Worm (Caenorhabditis elegans) whole organism, L1 larva: ENCODE results near the gene aco-2.

Experiments used
- C16A3.4 ChIP-seq: fragments of 150-350 bp; optimal IDR thresholded peaks from 2 replicates; lab custom pipeline; 2014; ENCODE audit warnings: missing biosample characterization, missing genetic modification characterization
- F16B12.6 ChIP-seq: fragments of 150-350 bp; optimal IDR thresholded peaks from 2 replicates; lab custom pipeline; 2014; ENCODE audit warnings: missing biosample characterization, missing genetic modification characterization
- Y116A8C.19 ChIP-seq: sonication (generic microtip); optimal IDR thresholded peaks from 2 replicates; lab custom pipeline; 2016; ENCODE audit warnings: missing compliant biosample characterization, missing genetic modification characterization, borderline replicate concordance
- alr-1 ChIP-seq: fragments of 200-800 bp; sonication (Bioruptor generic); optimal IDR thresholded peaks from 2 replicates; lab custom pipeline; 2018; ENCODE audit warnings: borderline replicate concordance, mild to moderate bottlenecking, missing genetic modification characterization, missing compliant biosample characterization
- aly-2 ChIP-seq: fragments of 150-350 bp; optimal IDR thresholded peaks from 2 replicates; lab custom pipeline; 2014; ENCODE audit warnings: missing biosample characterization, missing genetic modification characterization
- ama-1 ChIP-seq: fragments of 150-350 bp; optimal IDR thresholded peaks from 2 replicates; lab custom pipeline; 2014
- ceh-8 ChIP-seq: fragments of 200-800 bp; sonication (Bioruptor generic); optimal IDR thresholded peaks from 2 replicates; lab custom pipeline; 2018; ENCODE audit warnings: mild to moderate bottlenecking, missing genetic modification characterization, moderate library complexity, missing compliant biosample characterization
- ceh-88 ChIP-seq: fragments of 200-800 bp; sonication (Bioruptor generic); IDR thresholded peaks from 2 replicates; pipeline ENCODE4 v1.3.6; 2022; ENCODE audit warnings: missing genetic modification characterization, missing compliant biosample characterization
- ces-1 ChIP-seq: fragments of 150-350 bp; optimal IDR thresholded peaks from 2 replicates; lab custom pipeline; 2014; ENCODE audit warnings: missing biosample characterization, missing genetic modification reagents, missing genetic modification characterization
- dpl-1 ChIP-seq, 3 experiments: fragments of 150-350 bp in 2 of 3; sonication (generic microtip) in 1 of 3; optimal IDR thresholded peaks; 2 replicates each; lab custom pipeline; 2014 to 2017; ENCODE audit warnings: missing biosample characterization in 3 of 3, missing genetic modification characterization in 3 of 3, missing genetic modification reagents in 3 of 3
- dsc-1 ChIP-seq: sonication (generic microtip); optimal IDR thresholded peaks from 2 replicates; lab custom pipeline; 2016; ENCODE audit warnings: mild to moderate bottlenecking, missing genetic modification characterization, missing compliant biosample characterization
- efl-1 ChIP-seq, 4 experiments: fragments of 150-350 bp; optimal IDR thresholded peaks in 3 of 4; peaks in 1 of 4; 1 replicate in 1 of 4; 2 replicates in 3 of 4; lab custom pipeline; 2014; ENCODE audit warnings: missing biosample characterization in 2 of 4, missing genetic modification characterization in 2 of 4, missing genetic modification reagents in 2 of 4
- efl-3 ChIP-seq: fragments of 200-800 bp; sonication (Bioruptor generic); optimal IDR thresholded peaks from 2 replicates; lab custom pipeline; 2018; ENCODE audit warnings: mild to moderate bottlenecking, missing genetic modification characterization, missing compliant biosample characterization
- egl-27 ChIP-seq, 2 experiments: fragments of 150-350 bp in 1 of 2; sonication (generic microtip); optimal IDR thresholded peaks; 3 replicates each; lab custom pipeline; 2017 to 2018; ENCODE audit warnings: missing biosample characterization in 2 of 2, missing genetic modification characterization in 2 of 2, missing genetic modification reagents in 2 of 2
- elt-2 ChIP-seq: sonication (generic microtip); optimal IDR thresholded peaks from 2 replicates; lab custom pipeline; 2016; ENCODE audit warnings: missing genetic modification characterization, mild to moderate bottlenecking, inconsistent platforms, missing compliant biosample characterization, missing genetic modification reagents
- fkh-10 ChIP-seq: sonication (generic microtip); optimal IDR thresholded peaks from 2 replicates; lab custom pipeline; 2017; ENCODE audit warnings: missing biosample characterization, missing genetic modification reagents, missing genetic modification characterization
- fkh-8 ChIP-seq: sonication (generic microtip); optimal IDR thresholded peaks from 2 replicates; lab custom pipeline; 2016; ENCODE audit warnings: mild to moderate bottlenecking, missing genetic modification characterization, missing compliant biosample characterization
- fos-1 ChIP-seq: fragments of 150-350 bp; optimal IDR thresholded peaks from 2 replicates; lab custom pipeline; 2014; ENCODE audit warnings: missing biosample characterization, missing genetic modification characterization
- grh-1 ChIP-seq: fragments of 200-800 bp; sonication (Bioruptor generic); IDR thresholded peaks from 2 replicates; pipeline ENCODE4 v1.3.6; 2022; ENCODE audit warnings: missing genetic modification reagents, missing genetic modification characterization, missing compliant biosample characterization
- hlh-17 ChIP-seq: fragments of 200-800 bp; sonication (Bioruptor generic); optimal IDR thresholded peaks from 2 replicates; lab custom pipeline; 2018; ENCODE audit warnings: missing genetic modification characterization, mild to moderate bottlenecking, missing compliant biosample characterization, moderate library complexity, borderline replicate concordance
- hlh-4 ChIP-seq: sonication (generic microtip); optimal IDR thresholded peaks from 2 replicates; lab custom pipeline; 2016; ENCODE audit warnings: mild to moderate bottlenecking, missing genetic modification characterization, missing compliant biosample characterization
- hpl-2 ChIP-seq: fragments of 150-350 bp; optimal IDR thresholded peaks from 2 replicates; lab custom pipeline; 2014; ENCODE audit warnings: missing biosample characterization, missing genetic modification reagents, missing genetic modification characterization
- irx-1 ChIP-seq: sonication (generic microtip); optimal IDR thresholded peaks from 2 replicates; lab custom pipeline; 2016; ENCODE audit warnings: missing genetic modification characterization, missing compliant biosample characterization
- isw-1 ChIP-seq: fragments of 200-800 bp; sonication (Bioruptor generic); IDR thresholded peaks from 2 replicates; pipeline ENCODE4 v1.3.6; 2022; ENCODE audit warnings: missing genetic modification characterization, missing compliant biosample characterization
- jun-1 ChIP-seq: fragments of 150-350 bp; optimal IDR thresholded peaks from 2 replicates; lab custom pipeline; 2014; ENCODE audit warnings: missing biosample characterization, missing genetic modification reagents, missing genetic modification characterization
- lin-15B ChIP-seq: fragments of 150-350 bp; sonication (generic microtip); optimal IDR thresholded peaks from 3 replicates; lab custom pipeline; 2014; ENCODE audit warnings: missing biosample characterization, missing genetic modification characterization
- lsy-2 ChIP-seq, 2 experiments: fragments of 150-350 bp; optimal IDR thresholded peaks; 2 replicates each; lab custom pipeline; 2014; ENCODE audit warnings: missing biosample characterization in 2 of 2, missing genetic modification characterization in 2 of 2
- mab-9 ChIP-seq: fragments of 200-800 bp; sonication (Bioruptor generic); IDR thresholded peaks from 2 replicates; pipeline ENCODE4 v1.3.6; 2022; ENCODE audit warnings: missing genetic modification reagents, missing genetic modification characterization, missing compliant biosample characterization
- mdl-1 ChIP-seq, 2 experiments: fragments of 150-350 bp; optimal IDR thresholded peaks; 2 replicates each; lab custom pipeline; 2014 to 2017; ENCODE audit warnings: missing biosample characterization in 2 of 2, missing genetic modification characterization in 2 of 2, inconsistent platforms in 1 of 2
- mef-2 ChIP-seq: fragments of 150-350 bp; optimal IDR thresholded peaks from 2 replicates; lab custom pipeline; 2014; ENCODE audit warnings: missing biosample characterization, missing genetic modification characterization
- mep-1 ChIP-seq: fragments of 150-350 bp; optimal IDR thresholded peaks from 2 replicates; lab custom pipeline; 2014; ENCODE audit warnings: missing biosample characterization, missing genetic modification characterization
- nhr-12 ChIP-seq: sonication (generic microtip); optimal IDR thresholded peaks from 2 replicates; lab custom pipeline; 2017; ENCODE audit warnings: missing biosample characterization, missing genetic modification characterization
- nhr-19 ChIP-seq: fragments of 200-800 bp; sonication (Bioruptor generic); conservative IDR thresholded peaks from 2 replicates; pipeline ENCODE4 v1.3.6; 2022; ENCODE audit warnings: missing genetic modification characterization, missing compliant biosample characterization
- nhr-237 ChIP-seq: fragments of 150-350 bp; optimal IDR thresholded peaks from 2 replicates; lab custom pipeline; 2014; ENCODE audit warnings: missing biosample characterization, missing genetic modification characterization
- nhr-28 ChIP-seq: fragments of 150-350 bp; optimal IDR thresholded peaks from 2 replicates; lab custom pipeline; 2014; ENCODE audit warnings: missing biosample characterization, missing genetic modification characterization
- nhr-71 ChIP-seq: sonication (generic microtip); optimal IDR thresholded peaks from 2 replicates; lab custom pipeline; 2016; ENCODE audit warnings: mild to moderate bottlenecking, missing genetic modification characterization, moderate library complexity, missing compliant biosample characterization
- nhr-76 ChIP-seq: sonication (generic microtip); optimal IDR thresholded peaks from 2 replicates; lab custom pipeline; 2017; ENCODE audit warnings: missing biosample characterization, missing genetic modification characterization
- nhr-77 ChIP-seq: fragments of 150-350 bp; optimal IDR thresholded peaks from 2 replicates; lab custom pipeline; 2014; ENCODE audit warnings: missing biosample characterization, missing genetic modification characterization
- nhr-84 ChIP-seq: sonication (generic microtip); optimal IDR thresholded peaks from 2 replicates; lab custom pipeline; 2017; ENCODE audit warnings: missing biosample characterization, missing genetic modification characterization
- nhr-85 ChIP-seq: sonication (generic microtip); peaks from one replicate; lab custom pipeline; 2016; ENCODE audit warnings: missing genetic modification characterization, inconsistent platforms, missing compliant biosample characterization
- pqm-1 ChIP-seq: sonication (generic microtip); optimal IDR thresholded peaks from 3 replicates; lab custom pipeline; 2017; ENCODE audit warnings: missing biosample characterization, missing genetic modification characterization
- rnt-1 ChIP-seq: sonication (generic microtip); optimal IDR thresholded peaks from 2 replicates; lab custom pipeline; 2016; ENCODE audit warnings: mild to moderate bottlenecking, missing genetic modification characterization, moderate library complexity, missing compliant biosample characterization
- snpc-4 ChIP-seq: fragments of 150-350 bp; optimal IDR thresholded peaks from 2 replicates; lab custom pipeline; 2014; ENCODE audit warnings: missing biosample characterization, missing genetic modification characterization
- sox-4 ChIP-seq: sonication (generic microtip); optimal IDR thresholded peaks from 2 replicates; lab custom pipeline; 2016; ENCODE audit warnings: missing genetic modification characterization, missing compliant biosample characterization
- sptf-1 ChIP-seq: fragments of 150-350 bp; optimal IDR thresholded peaks from 2 replicates; lab custom pipeline; 2014; ENCODE audit warnings: missing biosample characterization, missing genetic modification characterization
- sup-37 ChIP-seq: fragments of 200-800 bp; sonication (Bioruptor generic); optimal IDR thresholded peaks from 2 replicates; lab custom pipeline; 2018; ENCODE audit warnings: mild to moderate bottlenecking, missing genetic modification characterization, missing compliant biosample characterization
- swsn-7 ChIP-seq: sonication (generic microtip); optimal IDR thresholded peaks from 2 replicates; lab custom pipeline; 2016; ENCODE audit warnings: missing genetic modification characterization, missing compliant biosample characterization
- tlp-1 ChIP-seq: fragments of 150-350 bp; optimal IDR thresholded peaks from 2 replicates; lab custom pipeline; 2014; ENCODE audit warnings: missing biosample characterization, missing genetic modification characterization
- unc-30 ChIP-seq: sonication (generic microtip); optimal IDR thresholded peaks from 2 replicates; lab custom pipeline; 2017; ENCODE audit warnings: missing biosample characterization, missing genetic modification characterization
- unc-62 ChIP-seq: fragments of 150-350 bp; optimal IDR thresholded peaks from 2 replicates; lab custom pipeline; 2014; ENCODE audit warnings: missing biosample characterization, missing genetic modification reagents, missing genetic modification characterization
- unc-86 ChIP-seq: sonication (generic microtip); optimal IDR thresholded peaks from 2 replicates; lab custom pipeline; 2016; ENCODE audit warnings: missing genetic modification characterization, missing compliant biosample characterization
- vab-15 ChIP-seq: sonication (generic microtip); optimal IDR thresholded peaks from 2 replicates; lab custom pipeline; 2017; ENCODE audit warnings: missing genotype, mild to moderate bottlenecking, missing genetic modification characterization, missing compliant biosample characterization
- ztf-11 ChIP-seq, 2 experiments: sonication (generic microtip); optimal IDR thresholded peaks; 2 replicates each; lab custom pipeline; 2016 to 2017; ENCODE audit warnings: missing genetic modification characterization in 2 of 2, missing biosample characterization in 1 of 2, missing compliant biosample characterization in 1 of 2
- ztf-4 ChIP-seq: fragments of 150-350 bp; optimal IDR thresholded peaks from 2 replicates; lab custom pipeline; 2014; ENCODE audit warnings: missing biosample characterization, missing genetic modification characterization

The aco-2 gene

ce11 chrIII:7940819-7941218 lies 32.7 kb upstream of the aco-2 start, which contains the start of gene C29E4.12:
Gene C29E4.12, plus strand, starts transcription at chrIII:7941151.
- TF ChIP-seq fkh-10 (GFP tag; lab: Kevin White, UChicago) (no peak), pqm-1 (tag; lab: Kevin White, UChicago) (no peak), sptf-1 (tag; lab: Kevin White, UChicago) (no peak), dpl-1 (GFP tag; optimal IDR thresholded peaks at IDR 0.05; lab: Kevin White, UChicago) (peak; percentile 96 to 98 (median 98)), nhr-19 (GFP tag; lab: Robert Waterston, UW) (peak; percentile 79), nhr-12 (tag; lab: Kevin White, UChicago) (no peak), nhr-84 (tag; lab: Kevin White, UChicago) (no peak), vab-15 (no peak), ceh-88 (GFP tag; lab: Robert Waterston, UW) (no peak), irx-1 (tag; lab: Kevin White, UChicago) (peak; percentile 62), hpl-2 (no peak), lsy-2 (tag; optimal IDR thresholded peaks at IDR 0.05; lab: Kevin White, UChicago) (peak; percentile 84 to 92), nhr-28 (tag; lab: Kevin White, UChicago) (no peak), mab-9 (GFP tag; lab: Robert Waterston, UW) (no peak), mdl-1 (tag; optimal IDR thresholded peaks at IDR 0.05; lab: Kevin White, UChicago) (peak in 1 of 2 experiments; percentile 66), mef-2 (tag; lab: Kevin White, UChicago) (no peak), swsn-7 (tag; lab: Kevin White, UChicago) (peak; percentile 71), ceh-8 (GFP tag; lab: Kevin White, UChicago) (no peak), C16A3.4 (tag; lab: Kevin White, UChicago) (peak; percentile 82), egl-27 (tag; optimal IDR thresholded peaks at IDR 0.05; lab: Kevin White, UChicago) (no peak), ces-1 (no peak), nhr-85 (tag; lab: Kevin White, UChicago) (peak; percentile 86), nhr-71 (peak; percentile 82), aly-2 (tag; lab: Kevin White, UChicago) (peak; percentile 64), isw-1 (GFP tag; lab: Robert Waterston, UW) (peak; percentile 82), sox-4 (no peak), sup-37 (GFP tag; lab: Kevin White, UChicago) (no peak), efl-3 (GFP tag; lab: Kevin White, UChicago) (no peak), efl-1 (optimal IDR thresholded peaks at IDR 0.05; lab: Kevin White, UChicago) (peak; percentile 82 to 98), efl-1 (GFP tag; optimal IDR thresholded peaks at IDR 0.05 in 1 of 2; lab: Kevin White, UChicago) (peak; percentile 98 to 100), ama-1 (lab: Kevin White, UChicago) (no peak), snpc-4 (peak; percentile 27), nhr-76 (tag; lab: Kevin White, UChicago) (no peak), Y116A8C.19 (no peak), F16B12.6 (tag; lab: Kevin White, UChicago) (peak; percentile 62), fkh-8 (tag; lab: Kevin White, UChicago) (peak; percentile 62), tlp-1 (tag; lab: Kevin White, UChicago) (no peak), unc-30 (no peak), unc-86 (tag; lab: Kevin White, UChicago) (peak; percentile 53), grh-1 (peak; percentile 69), lin-15B (tag; lab: Kevin White, UChicago) (peak; percentile 91), nhr-77 (tag; lab: Kevin White, UChicago) (peak; percentile 61), alr-1 (tag; lab: Kevin White, UChicago) (no peak), hlh-4 (no peak), fos-1 (tag; lab: Kevin White, UChicago) (peak; percentile 7), nhr-237 (tag; lab: Kevin White, UChicago) (peak; percentile 62), dsc-1 (no peak), elt-2 (tag; lab: Kevin White, UChicago) (peak; percentile 26), ztf-11 (tag; optimal IDR thresholded peaks at IDR 0.05; lab: Kevin White, UChicago) (peak in 1 of 2 experiments; percentile 18), hlh-17 (GFP tag; lab: Kevin White, UChicago) (no peak), ztf-4 (tag; lab: Kevin White, UChicago) (no peak), mep-1 (tag; lab: Kevin White, UChicago) (peak; percentile 52), jun-1 (tag; lab: Kevin White, UChicago) (peak; percentile 69), unc-62 (GFP tag; lab: Kevin White, UChicago) (no peak), rnt-1 (tag; lab: Kevin White, UChicago) (peak; percentile 87)
